Worm (Caenorhabditis elegans) whole organism, L4 larva: Measurements from ENCODE around the gene mrpl-11.

Experiments
- F10B5.3 ChIP-seq: sonication (generic microtip); optimal IDR thresholded peaks from 2 replicates; lab custom pipeline; 2016; ENCODE audit warnings: mild to moderate bottlenecking, missing genetic modification characterization, missing compliant biosample characterization
- F26F4.8 ChIP-seq: fragments of 200-800 bp; sonication (Bioruptor generic); conservative IDR thresholded peaks from 2 replicates; pipeline ENCODE4 v1.3.6; 2022; ENCODE audit warnings: missing genetic modification characterization, missing compliant biosample characterization
- T20F7.1 ChIP-seq: fragments of 200-800 bp; sonication (Bioruptor generic); optimal IDR thresholded peaks from 2 replicates; lab custom pipeline; 2018; ENCODE audit warnings: mild to moderate bottlenecking, missing genetic modification characterization, missing compliant biosample characterization
- T26A8.4 ChIP-seq: fragments of 200-800 bp; sonication (Bioruptor generic); IDR thresholded peaks from 2 replicates; pipeline ENCODE4 v1.3.6; 2022; ENCODE audit warnings: missing genetic modification characterization, missing compliant biosample characterization
- Y105C5A.15 ChIP-seq: fragments of 200-800 bp; sonication (Bioruptor generic); IDR thresholded peaks from 2 replicates; pipeline ENCODE4 v1.3.6; 2022; ENCODE audit warnings: missing genetic modification characterization, missing compliant biosample characterization
- Y5F2A.4 ChIP-seq: fragments of 200-800 bp; sonication (Bioruptor generic); optimal IDR thresholded peaks from 2 replicates; lab custom pipeline; 2018; ENCODE audit warnings: mild to moderate bottlenecking, missing genetic modification characterization, missing compliant biosample characterization
- Y75B8A.6 ChIP-seq: fragments of 200-800 bp; sonication (Bioruptor generic); IDR thresholded peaks from 2 replicates; pipeline ENCODE4 v1.3.6; 2022; ENCODE audit warnings: missing genetic modification reagents, missing genetic modification characterization, missing compliant biosample characterization
- aha-1 ChIP-seq: fragments of 150-350 bp; peaks from one replicate; lab custom pipeline; 2014; ENCODE audit warnings: missing biosample characterization, missing genetic modification characterization
- aly-2 ChIP-seq: sonication (generic microtip); optimal IDR thresholded peaks from 2 replicates; lab custom pipeline; 2018; ENCODE audit warnings: missing biosample characterization, missing genetic modification characterization
- ceh-20 ChIP-seq: fragments of 200-800 bp; sonication (Bioruptor generic); IDR thresholded peaks from 2 replicates; pipeline ENCODE4 v1.3.6; 2022; ENCODE audit warnings: missing genetic modification reagents, missing genetic modification characterization, missing compliant biosample characterization
- ceh-62 ChIP-seq: sonication (generic microtip); optimal IDR thresholded peaks from 2 replicates; lab custom pipeline; 2017; ENCODE audit warnings: missing biosample characterization, missing genetic modification characterization
- cey-2 ChIP-seq: sonication (generic microtip); optimal IDR thresholded peaks from 3 replicates; lab custom pipeline; 2017; ENCODE audit warnings: missing genetic modification characterization, mild to moderate bottlenecking, missing compliant biosample characterization, antibody characterized with exemption, borderline replicate concordance; ENCODE audit not compliant: insufficient read depth
- daf-16 ChIP-seq, 3 experiments: sonication (generic microtip); optimal IDR thresholded peaks; 2 replicates each; lab custom pipeline; 2016 to 2017; ENCODE audit warnings: missing genetic modification characterization in 3 of 3, missing genetic modification reagents in 3 of 3, mild to moderate bottlenecking in 2 of 3, missing compliant biosample characterization in 2 of 3, missing biosample characterization in 1 of 3, moderate library complexity in 1 of 3
- daf-19 ChIP-seq: fragments of 200-800 bp; sonication (Bioruptor generic); conservative IDR thresholded peaks from 2 replicates; pipeline ENCODE4 v1.3.6; 2022; ENCODE audit warnings: missing genetic modification characterization, missing compliant biosample characterization
- dmd-9 ChIP-seq: fragments of 200-800 bp; sonication (Bioruptor generic); IDR thresholded peaks from 2 replicates; pipeline ENCODE4 v1.3.6; 2022; ENCODE audit warnings: missing genetic modification reagents, missing genetic modification characterization, missing compliant biosample characterization
- dpl-1 ChIP-seq: fragments of 150-350 bp; optimal IDR thresholded peaks from 2 replicates; lab custom pipeline; 2014; ENCODE audit warnings: missing biosample characterization, missing genetic modification reagents, missing genetic modification characterization
- dve-1 ChIP-seq: sonication (generic microtip); optimal IDR thresholded peaks from 2 replicates; lab custom pipeline; 2017; ENCODE audit warnings: antibody characterized with exemption, mild to moderate bottlenecking, missing genetic modification characterization, missing compliant biosample characterization; ENCODE audit not compliant: insufficient read depth
- egl-27 ChIP-seq: sonication (generic microtip); optimal IDR thresholded peaks from 3 replicates; lab custom pipeline; 2017; ENCODE audit warnings: missing biosample characterization, missing genetic modification reagents, missing genetic modification characterization
- egl-43 ChIP-seq: fragments of 200-800 bp; sonication (Bioruptor generic); IDR thresholded peaks from 2 replicates; pipeline ENCODE4 v1.3.6; 2022; ENCODE audit warnings: missing genetic modification reagents, missing genetic modification characterization, missing compliant biosample characterization
- fkh-10 ChIP-seq: fragments of 150-350 bp; optimal IDR thresholded peaks from 2 replicates; lab custom pipeline; 2014; ENCODE audit warnings: missing biosample characterization, missing genetic modification reagents, missing genetic modification characterization
- hif-1 ChIP-seq, 2 experiments: sonication (generic microtip); optimal IDR thresholded peaks; 2 replicates each; lab custom pipeline; 2016 to 2017; ENCODE audit warnings: missing compliant biosample characterization in 2 of 2, missing genetic modification characterization in 2 of 2, missing genetic modification reagents in 2 of 2, missing genotype in 2 of 2, mild to moderate bottlenecking in 1 of 2
- hlh-30 ChIP-seq: sonication (generic microtip); optimal IDR thresholded peaks from 2 replicates; lab custom pipeline; 2017; ENCODE audit warnings: antibody characterized with exemption, mild to moderate bottlenecking, missing genetic modification characterization, missing compliant biosample characterization; ENCODE audit not compliant: insufficient read depth
- jun-1 ChIP-seq: fragments of 150-350 bp; optimal IDR thresholded peaks from 2 replicates; lab custom pipeline; 2014; ENCODE audit warnings: missing biosample characterization, missing genetic modification reagents, missing genetic modification characterization
- lim-7 ChIP-seq: fragments of 200-800 bp; sonication (Bioruptor generic); IDR thresholded peaks from 2 replicates; pipeline ENCODE4 v1.3.6; 2022; ENCODE audit warnings: missing genetic modification characterization, missing compliant biosample characterization
- lin-29 ChIP-seq: fragments of 200-800 bp; sonication (Bioruptor generic); IDR thresholded peaks from 2 replicates; pipeline ENCODE4 v1.3.6; 2022; ENCODE audit warnings: missing genetic modification reagents, missing genetic modification characterization, missing compliant biosample characterization
- lin-38 ChIP-seq: fragments of 200-800 bp; sonication (Bioruptor generic); IDR thresholded peaks from 2 replicates; pipeline ENCODE4 v1.3.6; 2022; ENCODE audit warnings: missing genetic modification reagents, missing genetic modification characterization, missing compliant biosample characterization
- lin-39 ChIP-seq: fragments of 150-350 bp; optimal IDR thresholded peaks from 2 replicates; lab custom pipeline; 2014; ENCODE audit warnings: missing biosample characterization, missing genetic modification reagents, missing genetic modification characterization
- mdt-29 ChIP-seq: fragments of 200-800 bp; sonication (Bioruptor generic); IDR thresholded peaks from 2 replicates; pipeline ENCODE4 v1.3.6; 2022; ENCODE audit warnings: missing genetic modification reagents, missing genetic modification characterization, missing compliant biosample characterization
- mep-1 ChIP-seq: fragments of 150-350 bp; sonication (generic microtip); optimal IDR thresholded peaks from 3 replicates; lab custom pipeline; 2014; ENCODE audit warnings: missing biosample characterization, missing genetic modification characterization
- mes-2 ChIP-seq: sonication (generic microtip); optimal IDR thresholded peaks from 2 replicates; lab custom pipeline; 2016; ENCODE audit warnings: missing genotype, mild to moderate bottlenecking, missing genetic modification characterization, missing compliant biosample characterization; ENCODE audit not compliant: poor library complexity, severe bottlenecking
- mxl-2 ChIP-seq: fragments of 200-800 bp; sonication (Bioruptor generic); conservative IDR thresholded peaks from 2 replicates; pipeline ENCODE4 v1.3.6; 2022; ENCODE audit warnings: missing genetic modification reagents, missing genetic modification characterization, missing compliant biosample characterization
- mxl-3 ChIP-seq: fragments of 200-800 bp; sonication (Bioruptor generic); optimal IDR thresholded peaks from 2 replicates; lab custom pipeline; 2018; ENCODE audit warnings: mild to moderate bottlenecking, missing genetic modification characterization, missing compliant biosample characterization
- nhr-102 ChIP-seq: sonication (generic microtip); optimal IDR thresholded peaks from 2 replicates; lab custom pipeline; 2016; ENCODE audit warnings: mild to moderate bottlenecking, missing genetic modification characterization, moderate library complexity, missing compliant biosample characterization
- nhr-237 ChIP-seq: sonication (generic microtip); optimal IDR thresholded peaks from 2 replicates; lab custom pipeline; 2017; ENCODE audit warnings: missing biosample characterization, missing genetic modification characterization
- nhr-25 ChIP-seq: sonication (generic microtip); optimal IDR thresholded peaks from 2 replicates; lab custom pipeline; 2017; ENCODE audit warnings: missing genetic modification characterization, mild to moderate bottlenecking, missing compliant biosample characterization, antibody characterized with exemption, moderate library complexity, borderline replicate concordance; ENCODE audit not compliant: insufficient read depth
- nhr-28 ChIP-seq: fragments of 150-350 bp; optimal IDR thresholded peaks from 2 replicates; lab custom pipeline; 2014; ENCODE audit warnings: missing biosample characterization, missing genetic modification characterization
- nhr-41 ChIP-seq: fragments of 200-800 bp; sonication (Bioruptor generic); IDR thresholded peaks from 2 replicates; pipeline ENCODE4 v1.3.6; 2022; ENCODE audit warnings: missing genetic modification reagents, missing genetic modification characterization, missing compliant biosample characterization
- nhr-48 ChIP-seq: sonication (generic microtip); optimal IDR thresholded peaks from 2 replicates; lab custom pipeline; 2016; ENCODE audit warnings: mild to moderate bottlenecking, missing genetic modification characterization, missing compliant biosample characterization
- nhr-77 ChIP-seq: fragments of 150-350 bp; optimal IDR thresholded peaks from 2 replicates; lab custom pipeline; 2014; ENCODE audit warnings: missing biosample characterization, missing genetic modification characterization
- rbr-2 ChIP-seq: sonication (generic microtip); optimal IDR thresholded peaks from 2 replicates; lab custom pipeline; 2016; ENCODE audit warnings: missing genotype, missing genetic modification characterization, missing compliant biosample characterization
- saeg-2 ChIP-seq: fragments of 200-800 bp; sonication (Bioruptor generic); IDR thresholded peaks from 2 replicates; pipeline ENCODE4 v1.3.6; 2022; ENCODE audit warnings: missing genetic modification reagents, missing genetic modification characterization, missing compliant biosample characterization
- spr-1 ChIP-seq: sonication (generic microtip); optimal IDR thresholded peaks from 2 replicates; lab custom pipeline; 2016; ENCODE audit warnings: mild to moderate bottlenecking, missing genetic modification characterization, missing compliant biosample characterization
- tra-1 ChIP-seq: fragments of 200-800 bp; sonication (Bioruptor generic); IDR thresholded peaks from 2 replicates; pipeline ENCODE4 v1.3.6; 2022; ENCODE audit warnings: missing genetic modification reagents, missing genetic modification characterization, missing compliant biosample characterization
- unc-130 ChIP-seq: sonication (generic microtip); optimal IDR thresholded peaks from 2 replicates; lab custom pipeline; 2016; ENCODE audit warnings: missing genetic modification reagents, missing genetic modification characterization, missing compliant biosample characterization
- unc-39 ChIP-seq: sonication (generic microtip); optimal IDR thresholded peaks from 2 replicates; lab custom pipeline; 2017; ENCODE audit warnings: missing biosample characterization, missing genetic modification characterization
- unc-62 ChIP-seq, 3 experiments: fragments of 150-350 bp in 1 of 3; sonication (generic microtip); optimal IDR thresholded peaks in 2 of 3; peaks in 1 of 3; 1 replicate in 1 of 3; 2 replicates in 2 of 3; lab custom pipeline; 2014 to 2017; ENCODE audit warnings: missing biosample characterization in 3 of 3, missing genetic modification characterization in 3 of 3, missing genetic modification reagents in 3 of 3, missing genotype in 1 of 3
- zfp-3 ChIP-seq: fragments of 200-800 bp; sonication (Bioruptor generic); conservative IDR thresholded peaks from 2 replicates; pipeline ENCODE4 v1.3.6; 2022; ENCODE audit warnings: missing genetic modification reagents, missing genetic modification characterization, missing compliant biosample characterization
- zip-11 ChIP-seq: fragments of 200-800 bp; sonication (Bioruptor generic); IDR thresholded peaks from 2 replicates; pipeline ENCODE4 v1.3.6; 2022; ENCODE audit warnings: missing genetic modification characterization, missing compliant biosample characterization
- zip-2 ChIP-seq: fragments of 150-350 bp; optimal IDR thresholded peaks from 2 replicates; lab custom pipeline; 2014; ENCODE audit warnings: missing biosample characterization, missing genetic modification characterization
- ztf-7 ChIP-seq: fragments of 150-350 bp; optimal IDR thresholded peaks from 2 replicates; lab custom pipeline; 2014; ENCODE audit warnings: missing biosample characterization, missing genetic modification characterization

mrpl-11 gene

ce11 chrIII:8767889-8768361 lies 50.5 kb downstream of the mrpl-11 start, which contains the start of gene mtss-1 (continued):
- TF ChIP-seq nhr-102 (peak; percentile 43), cey-2 (tag; lab: Kevin White, UChicago) (no peak), ceh-20 (no peak), nhr-25 (tag; lab: Kevin White, UChicago) (no peak), T20F7.1 (GFP tag; lab: Kevin White, UChicago) (peak; percentile 42), nhr-77 (tag; lab: Kevin White, UChicago) (no peak), F26F4.8 (GFP tag; lab: Robert Waterston, UW) (no peak), aha-1 (tag; lab: Kevin White, UChicago) (no peak), Y75B8A.6 (GFP tag; lab: Robert Waterston, UW) (no peak), dve-1 (tag; lab: Kevin White, UChicago) (peak; percentile 39), egl-27 (no peak), dpl-1 (GFP tag; lab: Kevin White, UChicago) (peak; percentile 50), nhr-237 (tag; lab: Kevin White, UChicago) (no peak), jun-1 (tag; lab: Kevin White, UChicago) (no peak), saeg-2 (GFP tag; lab: Robert Waterston, UW) (no peak), mdt-29 (GFP tag; lab: Robert Waterston, UW) (no peak), Y5F2A.4 (no peak), F10B5.3 (tag; lab: Kevin White, UChicago) (no peak), mxl-3 (GFP tag; lab: Kevin White, UChicago) (peak; percentile 13), lin-38 (peak; percentile 67), nhr-48 (tag; lab: Kevin White, UChicago) (peak; percentile 21), egl-43 (GFP tag; lab: Robert Waterston, UW) (no peak), zip-11 (GFP tag; lab: Robert Waterston, UW) (no peak), daf-16 (GFP tag; optimal IDR thresholded peaks at IDR 0.05; lab: Kevin White, UChicago) (no peak), daf-16 (tag; optimal IDR thresholded peaks at IDR 0.05; lab: Kevin White, UChicago) (peak; percentile 65), unc-130 (GFP tag; lab: Kevin White, UChicago) (peak; percentile 72), zfp-3 (GFP tag; lab: Robert Waterston, UW) (no peak), tra-1 (GFP tag; lab: Robert Waterston, UW) (no peak), hif-1 (tag; optimal IDR thresholded peaks at IDR 0.05; lab: Kevin White, UChicago) (peak in 1 of 2 experiments; percentile 34), ceh-62 (no peak), Y105C5A.15 (GFP tag; lab: Robert Waterston, UW) (no peak), T26A8.4 (GFP tag; lab: Robert Waterston, UW) (0 out of 2 replicates have a peak, but pooled peaks have one; percentile 35), mxl-2 (GFP tag; lab: Robert Waterston, UW) (no peak), fkh-10 (GFP tag; lab: Kevin White, UChicago) (no peak), unc-62 (GFP tag; optimal IDR thresholded peaks at IDR 0.05 in 1 of 2; lab: Kevin White, UChicago) (no peak), unc-62 (tag; optimal IDR thresholded peaks at IDR 0.05; lab: Kevin White, UChicago) (no peak), spr-1 (tag; lab: Kevin White, UChicago) (peak; percentile 41), unc-39 (tag; lab: Kevin White, UChicago) (no peak), mep-1 (peak; percentile 59), lin-39 (no peak), nhr-41 (no peak), dmd-9 (GFP tag; lab: Robert Waterston, UW) (no peak), lin-29 (GFP tag; lab: Robert Waterston, UW) (no peak), rbr-2 (tag; lab: Kevin White, UChicago) (peak; percentile 26), mes-2 (peak; percentile 86), nhr-28 (tag; lab: Kevin White, UChicago) (no peak), aly-2 (tag; lab: Kevin White, UChicago) (no peak), hlh-30 (tag; lab: Kevin White, UChicago) (peak; percentile 50), ztf-7 (tag; lab: Kevin White, UChicago) (peak; percentile 51), daf-19 (no peak), zip-2 (tag; lab: Kevin White, UChicago) (no peak), lim-7 (GFP tag; lab: Robert Waterston, UW) (no peak)
